Fruit fly (Drosophila melanogaster): Measurements from ENCODE around the gene ATP8B.

ATP8B gene

dm6 chr3R:12031657-12032056 is 58.8 kb downstream of the ATP8B start, which contains the start of the genes CG31358, CG42504 and CG42505:
Gene CG31358 (minus strand): TSS chr3R:12031757.
Gene CG42504 (minus strand): TSS chr3R:12031757.
Gene CG42505 (minus strand): TSS chr3R:12031757.
- TF ChIP-seq Sp1 (GFP tag; optimal IDR thresholded peaks at IDR 0.05) (no peak), Rel (GFP tag; optimal IDR thresholded peaks at IDR 0.05) (no peak), Rel (tag; optimal IDR thresholded peaks at IDR 0.05) (no peak), foxo (GFP tag; optimal IDR thresholded peaks at IDR 0.05) (no peak), dsf (GFP tag; optimal IDR thresholded peaks at IDR 0.05; ENCODE audit: borderline replicate concordance) (no peak), Vsx2 (GFP tag; optimal IDR thresholded peaks at IDR 0.05; ENCODE audit: partially characterized antibody) (no peak), Hr83 (GFP tag; optimal IDR thresholded peaks at IDR 0.05; ENCODE audit: poor library complexity, severe bottlenecking) (no peak), Mio (GFP tag; optimal IDR thresholded peaks at IDR 0.05) (no peak), ey (GFP tag; optimal IDR thresholded peaks at IDR 0.05) (no peak), Jra (GFP tag; optimal IDR thresholded peaks at IDR 0.05) (no peak), CG9705 (GFP tag; optimal IDR thresholded peaks at IDR 0.05) (no peak), CG32264 (GFP tag; optimal IDR thresholded peaks at IDR 0.05) (no peak), Dfd (GFP tag; optimal IDR thresholded peaks at IDR 0.05) (no peak)

- no peak for TF ChIP-seq CG9705 (GFP tag; optimal IDR thresholded peaks at IDR 0.05)
- no peak for TF ChIP-seq sage (GFP tag; optimal IDR thresholded peaks at IDR 0.05)
- TF ChIP-seq brk (GFP tag; optimal IDR thresholded peaks at IDR 0.05) = no peak
- no peak for TF ChIP-seq h (GFP tag; optimal IDR thresholded peaks at IDR 0.05)
- no peak for TF ChIP-seq Rel (GFP tag; optimal IDR thresholded peaks at IDR 0.05)
- TF ChIP-seq Rel (tag; optimal IDR thresholded peaks at IDR 0.05) = no peak
- TF ChIP-seq N (GFP tag; optimal IDR thresholded peaks at IDR 0.05) = no peak
- no peak for TF ChIP-seq jim (GFP tag; optimal IDR thresholded peaks at IDR 0.05)
These were observed 69.4 kb downstream of the ATP8B start for dm6 chr3R:12020987-12021386.

All from whole organism, wandering third instar larva.